Worm (Caenorhabditis elegans) whole organism, mixed stage, embryonic: Measurements from ENCODE around the gene prx-12.

Experiments used
- M03D4.4 ChIP-seq: sonication (generic microtip); optimal IDR thresholded peaks from 2 replicates; lab custom pipeline; 2017; ENCODE audit warnings: mild to moderate bottlenecking, missing genetic modification characterization, missing compliant biosample characterization
- bed-3 ChIP-seq: fragments of 200-800 bp; sonication (Bioruptor generic); optimal IDR thresholded peaks from 3 replicates; lab custom pipeline; 2018; ENCODE audit warnings: mild to moderate bottlenecking, missing genetic modification characterization, moderate library complexity, missing compliant biosample characterization
- blmp-1 ChIP-seq: fragments of 150-350 bp; optimal IDR thresholded peaks from 2 replicates; lab custom pipeline; 2014; ENCODE audit warnings: missing biosample characterization, missing genetic modification characterization
- ceh-43 ChIP-seq: fragments of 200-800 bp; sonication (Bioruptor generic); optimal IDR thresholded peaks from 2 replicates; lab custom pipeline; 2018; ENCODE audit warnings: mild to moderate bottlenecking, missing genetic modification characterization, moderate library complexity, missing compliant biosample characterization
- ceh-83 ChIP-seq: fragments of 200-800 bp; sonication (Bioruptor generic); optimal IDR thresholded peaks from 2 replicates; lab custom pipeline; 2018; ENCODE audit warnings: mild to moderate bottlenecking, missing genetic modification characterization, missing compliant biosample characterization
- ces-1 ChIP-seq: fragments of 150-350 bp; optimal IDR thresholded peaks from 2 replicates; lab custom pipeline; 2014; ENCODE audit warnings: missing biosample characterization, missing genetic modification reagents, missing genetic modification characterization
- elt-1 ChIP-seq: sonication (generic microtip); optimal IDR thresholded peaks from 2 replicates; lab custom pipeline; 2017; ENCODE audit warnings: missing genetic modification characterization, mild to moderate bottlenecking, missing compliant biosample characterization, antibody characterized with exemption, moderate library complexity, borderline replicate concordance; ENCODE audit not compliant: insufficient read depth
- flh-1 ChIP-seq: fragments of 200-800 bp; sonication (Bioruptor generic); optimal IDR thresholded peaks from 2 replicates; lab custom pipeline; 2018; ENCODE audit warnings: mild to moderate bottlenecking, missing genetic modification characterization, moderate library complexity, missing compliant biosample characterization
- ham-2 ChIP-seq: fragments of 200-800 bp; sonication (Bioruptor generic); optimal IDR thresholded peaks from 2 replicates; lab custom pipeline; 2018; ENCODE audit warnings: mild to moderate bottlenecking, missing genetic modification characterization, missing compliant biosample characterization
- hlh-1 ChIP-seq: fragments of 150-350 bp; optimal IDR thresholded peaks from 2 replicates; lab custom pipeline; 2014; ENCODE audit warnings: missing biosample characterization, missing genetic modification reagents, missing genetic modification characterization
- lin-13 ChIP-seq: fragments of 150-350 bp; optimal IDR thresholded peaks from 2 replicates; lab custom pipeline; 2014; ENCODE audit warnings: missing biosample characterization, missing genetic modification characterization
- lin-32 ChIP-seq: fragments of 200-800 bp; sonication (Bioruptor generic); optimal IDR thresholded peaks from 2 replicates; lab custom pipeline; 2018; ENCODE audit warnings: mild to moderate bottlenecking, missing genetic modification characterization, missing compliant biosample characterization
- lsy-2 ChIP-seq: fragments of 150-350 bp; optimal IDR thresholded peaks from 2 replicates; lab custom pipeline; 2014; ENCODE audit warnings: missing biosample characterization, missing genetic modification characterization
- mab-5 ChIP-seq: fragments of 150-350 bp; optimal IDR thresholded peaks from 2 replicates; lab custom pipeline; 2014; ENCODE audit warnings: missing biosample characterization, missing genetic modification characterization
- mep-1 ChIP-seq: fragments of 150-350 bp; optimal IDR thresholded peaks from 2 replicates; lab custom pipeline; 2017; ENCODE audit warnings: missing biosample characterization, missing genetic modification reagents, missing genetic modification characterization, inconsistent platforms
- nhr-12 ChIP-seq: fragments of 150-350 bp; optimal IDR thresholded peaks from 2 replicates; lab custom pipeline; 2014; ENCODE audit warnings: missing biosample characterization, missing genetic modification characterization
- nhr-2 ChIP-seq: fragments of 150-350 bp; optimal IDR thresholded peaks from 2 replicates; lab custom pipeline; 2014; ENCODE audit warnings: missing biosample characterization, missing genetic modification characterization
- nhr-237 ChIP-seq: fragments of 150-350 bp; optimal IDR thresholded peaks from 2 replicates; lab custom pipeline; 2014; ENCODE audit warnings: missing biosample characterization, missing genetic modification characterization
- nhr-76 ChIP-seq: sonication (generic microtip); optimal IDR thresholded peaks from 2 replicates; lab custom pipeline; 2017; ENCODE audit warnings: missing biosample characterization, missing genetic modification characterization
- pha-4 ChIP-seq: fragments of 150-350 bp; optimal IDR thresholded peaks from 2 replicates; lab custom pipeline; 2018; ENCODE audit warnings: missing biosample characterization, missing genetic modification reagents, missing genetic modification characterization
- sem-2 ChIP-seq: fragments of 200-800 bp; sonication (Bioruptor generic); optimal IDR thresholded peaks from 2 replicates; lab custom pipeline; 2018; ENCODE audit warnings: mild to moderate bottlenecking, missing genetic modification characterization, missing compliant biosample characterization
- snpc-4 ChIP-seq: fragments of 150-350 bp; optimal IDR thresholded peaks from 2 replicates; lab custom pipeline; 2014; ENCODE audit warnings: missing biosample characterization, missing genetic modification characterization
- sptf-1 ChIP-seq: sonication (generic microtip); optimal IDR thresholded peaks from 2 replicates; lab custom pipeline; 2017; ENCODE audit warnings: mild to moderate bottlenecking, missing genetic modification characterization, moderate library complexity, missing compliant biosample characterization
- unc-120 ChIP-seq: sonication (generic microtip); optimal IDR thresholded peaks from 2 replicates; lab custom pipeline; 2017; ENCODE audit warnings: missing genetic modification characterization, missing compliant biosample characterization; ENCODE audit not compliant: poor library complexity, severe bottlenecking
- unc-39 ChIP-seq: fragments of 150-350 bp; optimal IDR thresholded peaks from 2 replicates; lab custom pipeline; 2014; ENCODE audit warnings: missing biosample characterization, missing genetic modification characterization
- unc-62 ChIP-seq: fragments of 150-350 bp; optimal IDR thresholded peaks from 2 replicates; lab custom pipeline; 2014; ENCODE audit warnings: missing biosample characterization, missing genetic modification reagents, missing genetic modification characterization
- zip-8 ChIP-seq: fragments of 150-350 bp; optimal IDR thresholded peaks from 2 replicates; lab custom pipeline; 2014; ENCODE audit warnings: missing biosample characterization, missing genetic modification characterization

The prx-12 gene

DNA sequence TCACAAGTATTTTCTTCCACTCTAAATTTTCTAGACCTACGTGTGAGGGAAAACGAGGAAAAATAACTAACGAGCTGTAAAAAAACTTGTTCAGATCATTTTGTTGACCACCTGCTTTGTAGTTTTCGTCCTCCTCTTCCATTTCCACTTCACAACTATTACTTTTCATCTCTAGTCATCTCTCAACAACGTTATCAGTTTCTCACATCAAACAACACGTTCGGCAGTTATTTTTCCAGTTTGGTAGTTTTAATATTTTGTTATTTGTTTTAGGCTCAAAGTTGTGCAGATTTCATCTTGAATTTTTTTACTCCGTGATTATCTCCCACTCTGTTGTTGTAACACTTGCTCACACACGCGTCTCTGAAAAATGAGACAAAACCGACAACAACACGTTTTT is 26.0 kb upstream of the prx-12 start:
- TF ChIP-seq sptf-1 (tag; lab: Kevin White, UChicago) (no peak), nhr-237 (tag; lab: Kevin White, UChicago) (no peak), unc-39 (tag; lab: Kevin White, UChicago) (no peak), nhr-12 (tag; lab: Kevin White, UChicago) (no peak), M03D4.4 (tag; lab: Kevin White, UChicago) (no peak), ham-2 (GFP tag; lab: Kevin White, UChicago) (no peak), ceh-43 (GFP tag; lab: Kevin White, UChicago) (no peak), lin-13 (tag; lab: Kevin White, UChicago) (no peak), elt-1 (tag; lab: Kevin White, UChicago) (no peak), zip-8 (no peak), nhr-2 (tag; lab: Kevin White, UChicago) (no peak), bed-3 (GFP tag; lab: Kevin White, UChicago) (no peak), ces-1 (GFP tag; lab: Kevin White, UChicago) (no peak), snpc-4 (tag; lab: Kevin White, UChicago) (no peak)

DNA sequence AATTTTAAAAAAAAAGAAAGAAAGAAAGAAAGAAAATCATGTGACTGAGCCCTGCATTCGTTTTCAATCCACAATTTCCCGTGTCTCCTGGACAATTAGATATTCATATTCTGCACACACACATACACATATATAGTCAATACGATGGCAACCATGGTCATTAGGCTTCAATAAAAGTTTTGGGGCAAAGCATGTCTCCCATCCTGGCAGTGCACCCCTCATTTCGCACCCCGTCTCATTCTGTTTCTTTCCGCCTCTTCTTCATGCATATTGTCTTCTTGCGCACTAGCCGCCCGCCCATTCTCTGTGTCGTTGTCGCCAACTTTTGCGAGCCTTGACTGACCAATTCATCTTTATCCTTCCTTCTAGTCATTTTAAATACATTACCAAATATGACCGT is 25.5 kb upstream of the prx-12 start:
- TF ChIP-seq ceh-83 (GFP tag; lab: Kevin White, UChicago) (no peak), ceh-43 (GFP tag; lab: Kevin White, UChicago) (no peak), lsy-2 (tag; lab: Kevin White, UChicago) (no peak), unc-120 (tag; lab: Kevin White, UChicago) (no peak), ces-1 (GFP tag; lab: Kevin White, UChicago) (peak; percentile 60), nhr-12 (tag; lab: Kevin White, UChicago) (no peak), sptf-1 (tag; lab: Kevin White, UChicago) (peak; percentile 37), hlh-1 (no peak), sem-2 (GFP tag; lab: Kevin White, UChicago) (no peak)

DNA sequence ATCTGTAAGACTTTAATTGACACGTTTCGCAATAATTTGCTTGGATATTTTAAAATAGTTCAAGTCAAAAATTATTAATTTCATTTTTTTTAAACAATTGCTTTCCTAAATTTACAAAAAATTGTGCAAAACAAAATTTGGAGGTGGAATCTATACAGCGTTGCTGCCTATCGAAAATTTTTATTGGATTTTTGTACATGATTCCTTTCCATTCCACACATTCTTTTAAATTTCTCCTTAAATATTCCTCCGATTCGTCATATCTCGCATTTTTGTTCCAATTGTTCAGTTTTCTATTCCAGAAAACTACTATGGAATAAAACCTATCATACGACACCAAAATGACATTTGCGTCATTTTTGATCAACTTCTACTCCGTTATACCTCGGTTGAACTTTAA is 24.7 kb upstream of the prx-12 start, which contains the start of gene ttyh-1:
ttyh-1 (plus strand) TSS at position 301 of the 400 bp plus-strand sequence.
- no peak for TF ChIP-seq M03D4.4 (tag; lab: Kevin White, UChicago)
- TF ChIP-seq nhr-76 (tag; lab: Kevin White, UChicago): no peak
- TF ChIP-seq ceh-43 (GFP tag; lab: Kevin White, UChicago): no peak
- no peak for TF ChIP-seq unc-39 (tag; lab: Kevin White, UChicago)
- no peak for TF ChIP-seq lin-13 (tag; lab: Kevin White, UChicago)
- TF ChIP-seq lin-32: no peak
- TF ChIP-seq mep-1 (tag; lab: Kevin White, UChicago): no peak
- TF ChIP-seq mab-5: no peak
- no peak for TF ChIP-seq zip-8
- no peak for TF ChIP-seq lsy-2 (tag; lab: Kevin White, UChicago)
- no peak for TF ChIP-seq bed-3 (GFP tag; lab: Kevin White, UChicago)
- TF ChIP-seq ham-2 (GFP tag; lab: Kevin White, UChicago): no peak

DNA sequence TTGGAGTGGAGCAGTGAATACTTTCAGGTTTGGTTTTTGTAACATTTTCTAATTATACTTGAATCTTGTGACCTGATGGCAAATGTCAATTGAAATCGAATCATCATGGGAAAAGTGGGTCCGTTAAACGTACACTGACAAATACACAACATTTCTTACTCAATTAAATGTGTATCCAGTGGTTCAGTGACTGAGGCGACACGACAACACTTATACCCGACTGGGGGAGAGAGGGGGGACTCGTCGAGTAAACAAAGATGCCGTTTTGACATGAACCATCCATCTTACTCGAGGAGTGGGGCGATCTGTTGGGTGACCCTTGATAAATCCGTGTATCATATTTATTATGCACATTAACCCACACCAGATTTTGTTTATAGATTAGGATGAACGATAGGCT is 24.2 kb upstream of the prx-12 start:
- TF ChIP-seq sem-2 (GFP tag; lab: Kevin White, UChicago) (no peak), unc-62 (GFP tag; lab: Kevin White, UChicago) (peak; percentile 88), nhr-237 (tag; lab: Kevin White, UChicago) (no peak), unc-120 (tag; lab: Kevin White, UChicago) (peak; percentile 4), ces-1 (GFP tag; lab: Kevin White, UChicago) (peak; percentile 87), pha-4 (tag; lab: Kevin White, UChicago) (peak; percentile 43), ceh-43 (GFP tag; lab: Kevin White, UChicago) (no peak), mep-1 (tag; lab: Kevin White, UChicago) (peak; percentile 30), blmp-1 (tag; lab: Kevin White, UChicago) (no peak), nhr-12 (tag; lab: Kevin White, UChicago) (no peak)

DNA sequence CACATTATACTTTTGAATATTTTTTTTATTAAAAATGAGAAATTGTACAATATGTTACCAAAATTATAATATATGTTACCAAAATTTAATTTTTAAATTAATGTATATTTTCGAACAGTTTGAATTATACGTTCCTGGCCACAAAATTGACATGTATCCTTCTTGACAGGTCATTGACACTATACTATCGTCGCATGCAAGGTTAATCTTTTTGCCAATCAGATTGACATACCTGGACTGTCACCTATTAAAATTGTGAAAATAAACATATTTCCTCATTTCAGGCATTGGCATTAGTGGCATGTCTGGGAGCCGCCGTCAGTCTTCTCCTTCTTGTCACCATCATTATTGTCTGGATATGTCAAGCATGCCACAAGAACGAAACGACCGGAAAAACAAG is 23.0 kb upstream of the prx-12 start:
- TF ChIP-seq nhr-2 (tag; lab: Kevin White, UChicago): peak; percentile 68
- peak; percentile 29 for TF ChIP-seq unc-62 (GFP tag; lab: Kevin White, UChicago)
- no peak for TF ChIP-seq flh-1 (GFP tag; lab: Kevin White, UChicago)
- TF ChIP-seq, all 35 proteins: peak for 2

DNA sequence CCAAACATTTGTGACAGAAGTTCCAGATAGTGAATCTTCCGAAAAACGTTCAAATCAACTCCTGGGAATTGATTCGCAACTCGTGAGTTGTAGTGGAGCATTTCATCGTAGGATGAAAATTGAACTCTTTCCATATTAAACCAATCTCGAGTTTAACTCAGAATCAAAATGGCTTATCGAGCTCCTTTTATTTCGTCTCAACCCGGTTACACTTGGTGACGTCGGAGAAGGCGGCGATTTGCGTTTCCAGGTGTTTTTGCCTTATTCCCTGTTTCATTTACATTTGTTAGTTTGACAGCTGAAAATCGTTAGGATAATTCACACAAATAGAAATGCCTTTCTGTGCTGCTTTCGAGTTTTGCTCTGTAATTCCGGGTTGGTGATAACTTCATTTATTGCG is 17.6 kb upstream of the prx-12 start, which contains the start of gene F42E11.3:
F42E11.3 (minus strand) TSS at position 101 of the 400 bp plus-strand sequence.
- no peak for TF ChIP-seq lin-13 (tag; lab: Kevin White, UChicago)
- TF ChIP-seq sptf-1 (tag; lab: Kevin White, UChicago): peak; percentile 2
